Fruit fly (Drosophila melanogaster) whole organism, embryonic: Measurements from ENCODE around the gene CG11000.

Experiments
- Abd-B ChIP-seq: fragments of 200-800 bp; sonication (Bioruptor generic); optimal IDR thresholded peaks from 2 replicates; lab custom pipeline; 2018; ENCODE audit warnings: missing biosample characterization, mild to moderate bottlenecking, missing genetic modification characterization, moderate library complexity
- Ada2b ChIP-seq: fragments of 200-800 bp; sonication (Bioruptor generic); IDR thresholded peaks from 2 replicates; pipeline ENCODE4 v1.3.6; 2022; ENCODE audit warnings: missing biosample characterization, missing genetic modification characterization
- Bdp1 ChIP-seq: fragments of 200-800 bp; sonication (Bioruptor generic); optimal IDR thresholded peaks from 3 replicates; lab custom pipeline; 2016; ENCODE audit warnings: missing biosample characterization, missing genetic modification characterization
- C15 ChIP-seq: fragments of 200-800 bp; sonication (Bioruptor generic); IDR thresholded peaks from 3 replicates; pipeline ENCODE4 v1.3.6; 2022; ENCODE audit warnings: missing biosample characterization, missing genetic modification characterization
- CG10147 ChIP-seq: fragments of 200-800 bp; sonication (Bioruptor generic); optimal IDR thresholded peaks from 2 replicates; lab custom pipeline; 2019; ENCODE audit warnings: missing biosample characterization, mild to moderate bottlenecking, missing genetic modification characterization, moderate library complexity
- CG1024 ChIP-seq: fragments of 200-800 bp; sonication (Bioruptor generic); IDR thresholded peaks from 2 replicates; pipeline ENCODE4 v1.3.6; 2022; ENCODE audit warnings: missing biosample characterization, missing genetic modification characterization
- CG11085 ChIP-seq: fragments of 200-800 bp; sonication (Bioruptor generic); IDR thresholded peaks from 2 replicates; pipeline ENCODE4 v1.3.6; 2022; ENCODE audit warnings: missing biosample characterization, missing genetic modification characterization
- CG11093 ChIP-seq: fragments of 200-800 bp; sonication (Bioruptor generic); IDR thresholded peaks from 3 replicates; pipeline ENCODE4 v1.3.6; 2022; ENCODE audit warnings: missing biosample characterization, missing genetic modification characterization
- CG14441 ChIP-seq: fragments of 200-800 bp; sonication (Bioruptor generic); IDR thresholded peaks from 2 replicates; pipeline ENCODE4 v1.3.6; 2022; ENCODE audit warnings: missing biosample characterization, missing genetic modification characterization
- CG15479 ChIP-seq: fragments of 200-800 bp; sonication (Bioruptor generic); optimal IDR thresholded peaks from 3 replicates; lab custom pipeline; 2019; ENCODE audit warnings: missing biosample characterization, mild to moderate bottlenecking, missing genetic modification characterization, moderate library complexity
- CG15696 ChIP-seq: fragments of 200-800 bp; sonication (Bioruptor generic); optimal IDR thresholded peaks from 2 replicates; lab custom pipeline; 2019; ENCODE audit warnings: missing biosample characterization, mild to moderate bottlenecking, missing genetic modification characterization, moderate library complexity
- CG17361 ChIP-seq: fragments of 200-800 bp; sonication (Bioruptor generic); IDR thresholded peaks from 3 replicates; pipeline ENCODE4 v1.3.6; 2022; ENCODE audit warnings: missing biosample characterization, missing genetic modification characterization
- CG18476 ChIP-seq: fragments of 200-800 bp; sonication (Bioruptor generic); optimal IDR thresholded peaks from 2 replicates; lab custom pipeline; 2016; ENCODE audit warnings: missing biosample characterization, mild to moderate bottlenecking, missing genetic modification characterization
- CG18619 ChIP-seq: fragments of 200-800 bp; sonication (Bioruptor generic); optimal IDR thresholded peaks from 3 replicates; lab custom pipeline; 2017; ENCODE audit warnings: missing biosample characterization, mild to moderate bottlenecking, missing genetic modification characterization
- CG2199 ChIP-seq: fragments of 200-800 bp; sonication (Bioruptor generic); IDR thresholded peaks from 3 replicates; pipeline ENCODE4 v1.3.6; 2022; ENCODE audit warnings: missing biosample characterization, missing genetic modification characterization
- CG31365 ChIP-seq: fragments of 200-800 bp; sonication (Bioruptor generic); optimal IDR thresholded peaks from 2 replicates; lab custom pipeline; 2018; ENCODE audit warnings: missing biosample characterization, mild to moderate bottlenecking, missing genetic modification characterization
- CG33557 ChIP-seq: fragments of 200-800 bp; sonication (Bioruptor generic); optimal IDR thresholded peaks from 2 replicates; lab custom pipeline; 2019; ENCODE audit warnings: missing biosample characterization, mild to moderate bottlenecking, missing genetic modification characterization, moderate library complexity
- CG34422 ChIP-seq: fragments of 200-800 bp; sonication (Bioruptor generic); IDR thresholded peaks from 3 replicates; pipeline ENCODE4 v1.3.6; 2022; ENCODE audit warnings: missing biosample characterization, missing genetic modification characterization
- CG6791 ChIP-seq: fragments of 200-800 bp; sonication (Bioruptor generic); IDR thresholded peaks from 3 replicates; pipeline ENCODE4 v1.3.6; 2022; ENCODE audit warnings: missing biosample characterization, missing genetic modification characterization; ENCODE audit not compliant: partially characterized antibody
- CG6813 ChIP-seq: fragments of 200-800 bp; sonication (Bioruptor generic); optimal IDR thresholded peaks from 2 replicates; lab custom pipeline; 2017; ENCODE audit warnings: missing biosample characterization, missing genetic modification characterization, mild to moderate bottlenecking, moderate library complexity, missing genetic modification reagents
- CG7271 ChIP-seq: fragments of 200-800 bp; sonication (Bioruptor generic); optimal IDR thresholded peaks from 2 replicates; lab custom pipeline; 2018; ENCODE audit warnings: missing biosample characterization, mild to moderate bottlenecking, missing genetic modification characterization, moderate library complexity
- CG8765 ChIP-seq: fragments of 200-800 bp; sonication (Bioruptor generic); IDR thresholded peaks from 2 replicates; pipeline ENCODE4 v1.3.6; 2022; ENCODE audit warnings: missing biosample characterization, missing genetic modification characterization
- Dp ChIP-seq: fragments of 200-800 bp; sonication (Bioruptor generic); optimal IDR thresholded peaks from 2 replicates; lab custom pipeline; 2018; ENCODE audit warnings: missing biosample characterization, mild to moderate bottlenecking, missing genetic modification characterization, moderate library complexity
- Eip74EF ChIP-seq, 2 experiments: fragments of 200-800 bp in 1 of 2; fragments of >200 bp in 1 of 2; sonication (Bioruptor generic) in 1 of 2; optimal IDR thresholded peaks; 2 replicates each; lab custom pipeline; 2017 to 2019; ENCODE audit warnings: missing biosample characterization in 2 of 2, missing genetic modification characterization in 2 of 2, mild to moderate bottlenecking in 1 of 2, moderate library complexity in 1 of 2
- Elba2 ChIP-seq: fragments of 200-800 bp; sonication (Bioruptor generic); optimal IDR thresholded peaks from 3 replicates; lab custom pipeline; 2016; ENCODE audit warnings: missing biosample characterization, missing genetic modification characterization
- Fer2 ChIP-seq: fragments of 200-800 bp; sonication (Bioruptor generic); optimal IDR thresholded peaks from 2 replicates; lab custom pipeline; 2018; ENCODE audit warnings: missing biosample characterization, mild to moderate bottlenecking, missing genetic modification characterization, moderate library complexity
- HHEX ChIP-seq: fragments of 200-800 bp; sonication (Bioruptor generic); optimal IDR thresholded peaks from 3 replicates; lab custom pipeline; 2017; ENCODE audit warnings: missing biosample characterization, mild to moderate bottlenecking, missing genetic modification characterization, missing genetic modification reagents
- Kr ChIP-seq: fragments of 200-800 bp; sonication (Bioruptor generic); optimal IDR thresholded peaks from 2 replicates; lab custom pipeline; 2017; ENCODE audit warnings: missing biosample characterization, mild to moderate bottlenecking, missing genetic modification characterization
- Mes4 ChIP-seq: fragments of 200-800 bp; sonication (Bioruptor generic); optimal IDR thresholded peaks from 2 replicates; lab custom pipeline; 2016; ENCODE audit warnings: missing biosample characterization, missing genetic modification characterization
- Scr ChIP-seq: fragments of 200-800 bp; sonication (Bioruptor generic); IDR thresholded peaks from 2 replicates; pipeline ENCODE4 v1.3.6; 2022; ENCODE audit warnings: missing biosample characterization, missing genetic modification characterization; ENCODE audit not compliant: partially characterized antibody
- Spps ChIP-seq: fragments of 200-800 bp; sonication (Bioruptor generic); optimal IDR thresholded peaks from 2 replicates; lab custom pipeline; 2018; ENCODE audit warnings: missing biosample characterization, mild to moderate bottlenecking, missing genetic modification characterization
- Sry-β ChIP-seq: fragments of 200-800 bp; sonication (Bioruptor generic); optimal IDR thresholded peaks from 2 replicates; lab custom pipeline; 2018; ENCODE audit warnings: missing biosample characterization, mild to moderate bottlenecking, missing genetic modification characterization, moderate library complexity
- ash1 ChIP-seq: fragments of 200-800 bp; sonication (Bioruptor generic); optimal IDR thresholded peaks from 2 replicates; lab custom pipeline; 2018; ENCODE audit warnings: missing biosample characterization, mild to moderate bottlenecking, missing genetic modification characterization
- caup ChIP-seq: fragments of 200-800 bp; sonication (Bioruptor generic); optimal IDR thresholded peaks from 3 replicates; lab custom pipeline; 2017; ENCODE audit warnings: missing biosample characterization, mild to moderate bottlenecking, missing genetic modification characterization, moderate library complexity; ENCODE audit not compliant: severe bottlenecking
- da ChIP-seq: fragments of 200-800 bp; sonication (Bioruptor generic); optimal IDR thresholded peaks from 2 replicates; lab custom pipeline; 2016; ENCODE audit warnings: missing biosample characterization, missing genetic modification characterization
- dati ChIP-seq: fragments of 200-800 bp; sonication (Bioruptor generic); IDR thresholded peaks from 2 replicates; pipeline ENCODE4 v1.3.6; 2022; ENCODE audit warnings: missing biosample characterization, missing genetic modification characterization
- gcm2 ChIP-seq: fragments of 200-800 bp; sonication (Bioruptor generic); optimal IDR thresholded peaks from 2 replicates; lab custom pipeline; 2016; ENCODE audit warnings: missing biosample characterization, missing genetic modification characterization
- kah ChIP-seq: fragments of 200-800 bp; sonication (Bioruptor generic); optimal IDR thresholded peaks from 2 replicates; lab custom pipeline; 2018; ENCODE audit warnings: missing biosample characterization, mild to moderate bottlenecking, missing genetic modification characterization
- ken ChIP-seq: fragments of 200-800 bp; sonication (Bioruptor generic); IDR thresholded peaks from 3 replicates; pipeline ENCODE4 v1.3.6; 2022; ENCODE audit warnings: missing biosample characterization, missing genetic modification characterization
- lilli ChIP-seq: fragments of 200-800 bp; sonication (Bioruptor generic); optimal IDR thresholded peaks from 3 replicates; lab custom pipeline; 2016; ENCODE audit warnings: missing biosample characterization, missing genetic modification characterization
- luna ChIP-seq: fragments of 200-800 bp; sonication (Bioruptor generic); optimal IDR thresholded peaks from 2 replicates; lab custom pipeline; 2016; ENCODE audit warnings: missing biosample characterization, missing genetic modification characterization
- otp ChIP-seq: fragments of 200-800 bp; sonication (Bioruptor generic); IDR thresholded peaks from 3 replicates; pipeline ENCODE4, ENCODE4 v1.3.6; 2022; ENCODE audit warnings: missing biosample characterization, missing genetic modification characterization
- p53 ChIP-seq: fragments of 200-800 bp; sonication (Bioruptor generic); optimal IDR thresholded peaks from 2 replicates; lab custom pipeline; 2016; ENCODE audit warnings: missing biosample characterization, missing genetic modification characterization
- run ChIP-seq: fragments of 200-800 bp; sonication (Bioruptor generic); optimal IDR thresholded peaks from 3 replicates; lab custom pipeline; 2018; ENCODE audit warnings: missing biosample characterization, mild to moderate bottlenecking, missing genetic modification characterization
- tap ChIP-seq: fragments of 200-800 bp; optimal IDR thresholded peaks from 3 replicates; lab custom pipeline; 2019; ENCODE audit warnings: missing biosample characterization, mild to moderate bottlenecking, missing genetic modification characterization, moderate library complexity
- tgo ChIP-seq: fragments of 200-800 bp; sonication (Bioruptor generic); IDR thresholded peaks from 3 replicates; pipeline ENCODE4 v1.3.6; 2022; ENCODE audit warnings: missing biosample characterization, missing genetic modification characterization
- tll ChIP-seq, 2 experiments: fragments of 200-800 bp in 1 of 2; fragments of >200 bp in 1 of 2; sonication (Bioruptor generic) in 1 of 2; optimal IDR thresholded peaks; 2 replicates each; lab custom pipeline; 2017 to 2019; ENCODE audit warnings: missing biosample characterization in 2 of 2, missing genetic modification characterization in 2 of 2, mild to moderate bottlenecking in 1 of 2, moderate library complexity in 1 of 2
- wek ChIP-seq: fragments of 200-800 bp; sonication (Bioruptor generic); optimal IDR thresholded peaks from 3 replicates; lab custom pipeline; 2018; ENCODE audit warnings: missing biosample characterization, mild to moderate bottlenecking, missing genetic modification characterization, moderate library complexity
- z ChIP-seq: fragments of 200-800 bp; sonication (Bioruptor generic); IDR thresholded peaks from 3 replicates; pipeline ENCODE4 v1.3.6; 2022; ENCODE audit warnings: missing biosample characterization, missing genetic modification characterization
- zf30C ChIP-seq: fragments of 200-800 bp; sonication (Bioruptor generic); optimal IDR thresholded peaks from 3 replicates; lab custom pipeline; 2018; ENCODE audit warnings: missing biosample characterization, mild to moderate bottlenecking, missing genetic modification characterization

CG11000 gene

dm6 chr3R:5758624-5759209, 43.4 kb upstream of the CG11000 start, which contains the start of gene Sec8 (continued):
- TF ChIP-seq CG33557 (GFP tag; lab: Kevin White, UChicago) = no peak
- no peak for TF ChIP-seq CG15479 (GFP tag; lab: Kevin White, UChicago)
- no peak for TF ChIP-seq z (GFP tag; lab: Robert Waterston, UW)
- no peak for TF ChIP-seq CG31365 (tag; lab: Kevin White, UChicago)
- TF ChIP-seq tgo (GFP tag; lab: Robert Waterston, UW) = 0 out of 3 replicates have a peak, but pooled peaks have one; percentile 31
- no peak for TF ChIP-seq Abd-B (GFP tag; lab: Kevin White, UChicago)
- TF ChIP-seq CG6813 (GFP tag; lab: Kevin White, UChicago) = no peak
- no peak for TF ChIP-seq CG11085
- no peak for TF ChIP-seq CG18476 (GFP tag; lab: Kevin White, UChicago)
- no peak for TF ChIP-seq Sry-β (GFP tag; lab: Kevin White, UChicago)
- no peak for TF ChIP-seq p53 (GFP tag; lab: Kevin White, UChicago)
- peak; percentile 38 for TF ChIP-seq CG15696 (tag; lab: Kevin White, UChicago)
- TF ChIP-seq CG11093 (GFP tag; lab: Robert Waterston, UW) = no peak
- TF ChIP-seq wek (GFP tag; lab: Kevin White, UChicago) = no peak
- TF ChIP-seq otp (GFP tag; lab: Robert Waterston, UW) = no peak
- no peak for TF ChIP-seq Bdp1 (GFP tag; lab: Kevin White, UChicago)
- no peak for TF ChIP-seq Spps (tag; lab: Kevin White, UChicago)
- no peak for TF ChIP-seq CG17361 (GFP tag; lab: Robert Waterston, UW)
- TF ChIP-seq luna (GFP tag; lab: Kevin White, UChicago) = peak; percentile 23
- no peak for TF ChIP-seq HHEX
- no peak for TF ChIP-seq run (tag; lab: Kevin White, UChicago)
- TF ChIP-seq CG6791 (GFP tag; lab: Robert Waterston, UW) = peak; percentile 91
- no peak for TF ChIP-seq zf30C
- peak; percentile 87 for TF ChIP-seq Dp (GFP tag; lab: Kevin White, UChicago)
- TF ChIP-seq CG1024 (GFP tag; lab: Robert Waterston, UW) = no peak
- no peak for TF ChIP-seq dati (GFP tag; lab: Robert Waterston, UW)
- no peak for TF ChIP-seq caup (GFP tag; lab: Kevin White, UChicago)
- no peak for TF ChIP-seq tll (GFP tag; optimal IDR thresholded peaks at IDR 0.05; lab: Kevin White, UChicago)
- peak; percentile 67 for TF ChIP-seq lilli (GFP tag; lab: Kevin White, UChicago)
- no peak for TF ChIP-seq CG2199 (GFP tag; lab: Robert Waterston, UW)
- TF ChIP-seq Mes4 (GFP tag; lab: Kevin White, UChicago) = no peak
- no peak for TF ChIP-seq CG14441 (GFP tag; lab: Robert Waterston, UW)
- no peak for TF ChIP-seq Ada2b
- TF ChIP-seq CG34422 (GFP tag; lab: Robert Waterston, UW) = peak; percentile 64; the same call in 2 of the 3 replicates
- no peak for TF ChIP-seq Kr (GFP tag; lab: Kevin White, UChicago)
- TF ChIP-seq gcm2 = no peak
- no peak for TF ChIP-seq Elba2
- TF ChIP-seq ash1 (GFP tag; lab: Kevin White, UChicago) = no peak
- TF ChIP-seq da = no peak
- no peak for TF ChIP-seq C15 (GFP tag; lab: Robert Waterston, UW)
- TF ChIP-seq Scr (GFP tag; lab: Robert Waterston, UW) = peak; percentile 87
- TF ChIP-seq CG10147 (GFP tag; lab: Kevin White, UChicago) = no peak
- TF ChIP-seq Eip74EF (GFP tag; optimal IDR thresholded peaks at IDR 0.05; lab: Kevin White, UChicago) = no peak
- no peak for TF ChIP-seq ken
- TF ChIP-seq Fer2 (tag; lab: Kevin White, UChicago) = no peak
- TF ChIP-seq tap = no peak
- TF ChIP-seq CG8765 (GFP tag; lab: Robert Waterston, UW) = no peak
- TF ChIP-seq kah (GFP tag; lab: Kevin White, UChicago) = no peak
- TF ChIP-seq CG18619 = no peak
- no peak for TF ChIP-seq CG7271
